Fruit fly (Drosophila melanogaster): ENCODE measurements around the gene Alg10.

Gene Alg10

DNA sequence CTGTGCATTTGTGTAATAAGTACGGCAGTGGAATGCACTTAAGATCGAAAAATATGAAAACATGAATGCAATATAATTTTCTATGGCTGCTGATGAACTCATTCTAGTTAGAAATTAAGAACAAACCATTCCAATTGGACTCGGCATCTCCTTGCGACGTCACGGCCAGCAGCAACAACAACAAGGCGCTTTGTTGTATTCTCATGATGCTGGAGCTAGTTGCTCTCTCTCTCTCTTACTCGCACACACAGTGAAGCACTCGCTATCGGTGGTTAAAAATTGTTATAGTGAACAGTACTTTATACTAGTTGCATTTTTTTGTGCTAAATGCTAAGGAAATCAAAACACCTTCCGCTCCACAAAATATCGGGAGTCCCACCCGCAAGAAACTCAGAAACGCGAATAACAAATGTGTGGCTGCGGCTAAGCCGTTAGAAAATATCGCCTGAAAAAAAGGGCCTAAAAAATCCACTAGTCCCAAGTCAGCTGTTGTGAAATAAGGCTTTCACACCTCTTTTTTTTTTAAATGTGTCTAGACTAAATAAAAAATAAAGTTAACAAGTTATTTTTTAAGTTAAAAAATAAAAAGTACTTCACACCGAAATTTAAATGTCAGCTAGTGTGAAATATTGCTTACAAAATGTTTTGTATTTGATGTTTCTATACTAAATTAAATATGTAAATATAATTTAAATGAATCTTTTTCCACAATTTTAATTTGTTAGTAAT, 41.0 kb downstream of the Alg10 start, which contains the start of gene Plod:
Plod (minus strand) TSS at position 409 of the 729 bp plus-strand sequence.
- TF ChIP-seq sens (GFP tag) (peak; percentile 92), az2 (GFP tag; optimal IDR thresholded peaks at IDR 0.05) (peak; percentile 47), stwl (tag; optimal IDR thresholded peaks at IDR 0.05) (peak; percentile 73), CG15514 (GFP tag; optimal IDR thresholded peaks at IDR 0.05) (peak; percentile 78), Taf1 (GFP tag; IDR thresholded peaks at IDR 0.05) (no peak), CG8944 (GFP tag; optimal IDR thresholded peaks at IDR 0.05) (peak; percentile 18), zen (tag; optimal IDR thresholded peaks at IDR 0.05) (peak; percentile 14), CG33213 (GFP tag; optimal IDR thresholded peaks at IDR 0.05) (peak; percentile 61), Hmr (GFP tag; optimal IDR thresholded peaks at IDR 0.05) (peak; percentile 76), lab (GFP tag; optimal IDR thresholded peaks at IDR 0.05) (peak; percentile 61), CG11696 (GFP tag; IDR thresholded peaks at IDR 0.05) (no peak), CG3407 (GFP tag; optimal IDR thresholded peaks at IDR 0.05) (peak; percentile 29), CG7357 (GFP tag; IDR thresholded peaks at IDR 0.05) (peak; percentile 94), luna (GFP tag; optimal IDR thresholded peaks at IDR 0.05) (no peak), run (tag; optimal IDR thresholded peaks at IDR 0.05) (peak; percentile 54), pfk (GFP tag; optimal IDR thresholded peaks at IDR 0.05) (peak; percentile 19), CG9932 (GFP tag; IDR thresholded peaks at IDR 0.05) (peak; percentile 64), bcd (GFP tag; optimal IDR thresholded peaks at IDR 0.05) (peak; percentile 41), CG2712 (tag; optimal IDR thresholded peaks at IDR 0.05) (peak; percentile 72), CG9876 (GFP tag; optimal IDR thresholded peaks at IDR 0.05) (no peak), NK7.1 (GFP tag; optimal IDR thresholded peaks at IDR 0.05) (no peak), Opbp (GFP tag; IDR thresholded peaks at IDR 0.05; ENCODE audit: partially characterized antibody) (0 out of 3 replicates have a peak, but pooled peaks have one; percentile 59), MBD-R2 (GFP tag; IDR thresholded peaks at IDR 0.05) (peak; percentile 73), CG7963 (GFP tag; IDR thresholded peaks at IDR 0.05; ENCODE audit: partially characterized antibody) (peak; percentile 17; the same call in 1 of the 3 replicates), Drgx (GFP tag; IDR thresholded peaks at IDR 0.05) (peak; percentile 61), zfh2 (GFP tag; optimal IDR thresholded peaks at IDR 0.05) (peak; percentile 16), CG17359 (tag; optimal IDR thresholded peaks at IDR 0.05) (peak; percentile 53), CG9797 (GFP tag; optimal IDR thresholded peaks at IDR 0.05) (peak; percentile 78), Sin3A (optimal IDR thresholded peaks at IDR 0.05) (peak; percentile 5), CG18764 (GFP tag; optimal IDR thresholded peaks at IDR 0.05) (peak; percentile 0), gro (GFP tag; optimal IDR thresholded peaks at IDR 0.05) (peak; percentile 26), CG32532 (GFP tag; IDR thresholded peaks at IDR 0.05) (peak; percentile 68; the same call in 1 of the 2 replicates), ERR (GFP tag; optimal IDR thresholded peaks at IDR 0.05) (no peak), CG1832 (GFP tag; optimal IDR thresholded peaks at IDR 0.05) (no peak), Hand (GFP tag; optimal IDR thresholded peaks at IDR 0.05) (peak; percentile 25), CG33557 (GFP tag; optimal IDR thresholded peaks at IDR 0.05) (no peak), sim (GFP tag; IDR thresholded peaks at IDR 0.05) (no peak), CG12155 (GFP tag; optimal IDR thresholded peaks at IDR 0.05) (peak; percentile 21), CkIIα-i1 (GFP tag; IDR thresholded peaks at IDR 0.05) (no peak), CG13296 (GFP tag; optimal IDR thresholded peaks at IDR 0.05) (peak; percentile 35), Dfd (GFP tag; optimal IDR thresholded peaks at IDR 0.05) (peak in 1 of 2 experiments; percentile 27), ems (GFP tag; optimal IDR thresholded peaks at IDR 0.05) (peak; percentile 19), h (optimal IDR thresholded peaks at IDR 0.05) (no peak), Myb (GFP tag; optimal IDR thresholded peaks at IDR 0.05) (peak; percentile 52), ftz-f1 (GFP tag; optimal IDR thresholded peaks at IDR 0.05) (no peak), Fer3 (tag; optimal IDR thresholded peaks at IDR 0.05) (peak; percentile 39), hth (optimal IDR thresholded peaks at IDR 0.05) (no peak), ranshi (GFP tag; IDR thresholded peaks at IDR 0.05) (peak; percentile 46; the same call in 1 of the 2 replicates), CG14050 (GFP tag; IDR thresholded peaks at IDR 0.05) (peak; percentile 36; the same call in 2 of the 3 replicates), CG9215 (GFP tag; IDR thresholded peaks at IDR 0.05) (no peak), CG10209 (GFP tag; optimal IDR thresholded peaks at IDR 0.05) (peak; percentile 21)

Data from whole organism, embryonic.